Fruit fly (Drosophila melanogaster) whole organism, prepupa: Measurements from ENCODE around the gene CG9743.

ENCODE experiments used
- Blimp-1 ChIP-seq: fragments of 200-800 bp; sonication (Bioruptor generic); optimal IDR thresholded peaks from 3 replicates; lab custom pipeline; 2017; ENCODE audit warnings: missing biosample characterization, missing genetic modification characterization, mild to moderate bottlenecking, moderate library complexity, missing genetic modification reagents
- CG11294 ChIP-seq: fragments of 200-800 bp; sonication (Bioruptor generic); IDR thresholded peaks from 2 replicates; pipeline ENCODE4 v1.3.6; 2022; ENCODE audit warnings: missing biosample characterization, missing genetic modification characterization
- CG11762 ChIP-seq: fragments of 200-800 bp; sonication (Bioruptor generic); optimal IDR thresholded peaks from 3 replicates; lab custom pipeline; 2016; ENCODE audit warnings: missing biosample characterization, missing genetic modification characterization; ENCODE audit not compliant: insufficient read depth
- CG11902 ChIP-seq: fragments of 200-800 bp; sonication (Bioruptor generic); optimal IDR thresholded peaks from 3 replicates; lab custom pipeline; 2016; ENCODE audit warnings: missing biosample characterization, missing genetic modification characterization
- CG1621 ChIP-seq: fragments of 200-800 bp; sonication (Bioruptor generic); optimal IDR thresholded peaks from 3 replicates; lab custom pipeline; 2018; ENCODE audit warnings: missing biosample characterization, mild to moderate bottlenecking, missing genetic modification characterization
- CG16779 ChIP-seq: fragments of 200-800 bp; sonication (Bioruptor generic); optimal IDR thresholded peaks from 3 replicates; lab custom pipeline; 2017; ENCODE audit warnings: missing biosample characterization, mild to moderate bottlenecking, missing genetic modification characterization
- CG31627 ChIP-seq: fragments of 200-800 bp; sonication (Bioruptor generic); optimal IDR thresholded peaks from 3 replicates; lab custom pipeline; 2016; ENCODE audit warnings: missing biosample characterization, missing genetic modification characterization
- CG6163 ChIP-seq: fragments of 200-800 bp; sonication (Bioruptor generic); IDR thresholded peaks from 3 replicates; pipeline ENCODE4 v1.3.6; 2022; ENCODE audit warnings: missing biosample characterization, missing genetic modification characterization
- CG6276 ChIP-seq: fragments of 200-800 bp; sonication (Bioruptor generic); optimal IDR thresholded peaks from 2 replicates; lab custom pipeline; 2017; ENCODE audit warnings: missing biosample characterization, mild to moderate bottlenecking, missing genetic modification characterization
- CG6792 ChIP-seq: fragments of 200-800 bp; sonication (Bioruptor generic); optimal IDR thresholded peaks from 3 replicates; lab custom pipeline; 2016; ENCODE audit warnings: missing biosample characterization, missing genetic modification characterization
- CG6808 ChIP-seq: fragments of 200-800 bp; sonication (Bioruptor generic); optimal IDR thresholded peaks from 3 replicates; lab custom pipeline; 2017; ENCODE audit warnings: missing biosample characterization, missing genetic modification characterization, mild to moderate bottlenecking, moderate library complexity, missing genetic modification reagents
- CG6854 ChIP-seq: fragments of 200-800 bp; sonication (Bioruptor generic); optimal IDR thresholded peaks from 2 replicates; lab custom pipeline; 2017; ENCODE audit warnings: missing biosample characterization, mild to moderate bottlenecking, missing genetic modification characterization
- CG8119 ChIP-seq: fragments of 200-800 bp; sonication (Bioruptor generic); IDR thresholded peaks from 3 replicates; pipeline ENCODE4 v1.3.6; 2022; ENCODE audit warnings: missing biosample characterization, missing genetic modification characterization
- CG8319 ChIP-seq: fragments of 200-800 bp; sonication (Bioruptor generic); optimal IDR thresholded peaks from 3 replicates; lab custom pipeline; 2016; ENCODE audit warnings: missing biosample characterization, missing genetic modification characterization
- CG8632 ChIP-seq: fragments of 200-800 bp; sonication (Bioruptor generic); optimal IDR thresholded peaks from 3 replicates; lab custom pipeline; 2016; ENCODE audit warnings: missing biosample characterization, missing genetic modification characterization
- CG9139 ChIP-seq: fragments of 200-800 bp; sonication (Bioruptor generic); optimal IDR thresholded peaks from 3 replicates; lab custom pipeline; 2017; ENCODE audit warnings: missing biosample characterization, mild to moderate bottlenecking, missing genetic modification characterization
- Eip75B ChIP-seq: fragments of 200-800 bp; sonication (Bioruptor generic); optimal IDR thresholded peaks from 3 replicates; lab custom pipeline; 2016; ENCODE audit warnings: missing biosample characterization, missing genetic modification characterization
- Eip78C ChIP-seq: fragments of 200-800 bp; sonication (Bioruptor generic); peaks from one replicate; lab custom pipeline; 2016; ENCODE audit warnings: missing biosample characterization, missing genetic modification characterization
- Eip93F ChIP-seq: fragments of 200-800 bp; sonication (Bioruptor generic); optimal IDR thresholded peaks from 2 replicates; lab custom pipeline; 2016; ENCODE audit warnings: missing biosample characterization, mild to moderate bottlenecking, missing genetic modification characterization
- Ets21C ChIP-seq: fragments of 200-800 bp; sonication (Bioruptor generic); optimal IDR thresholded peaks from 3 replicates; lab custom pipeline; 2016; ENCODE audit warnings: missing biosample characterization, missing genetic modification characterization
- Ets96B ChIP-seq: fragments of 200-800 bp; optimal IDR thresholded peaks from 2 replicates; lab custom pipeline; 2019; ENCODE audit warnings: missing biosample characterization, mild to moderate bottlenecking, missing genetic modification characterization, moderate library complexity
- Hr38 ChIP-seq: sonication (Bioruptor generic); optimal IDR thresholded peaks from 2 replicates; lab custom pipeline; 2016; ENCODE audit warnings: missing biosample characterization, missing genetic modification characterization
- Hr39 ChIP-seq: fragments of 200-800 bp; sonication (Bioruptor generic); optimal IDR thresholded peaks from 2 replicates; lab custom pipeline; 2016; ENCODE audit warnings: missing biosample characterization, missing genetic modification characterization
- Hr4 ChIP-seq: fragments of 200-800 bp; sonication (Bioruptor generic); optimal IDR thresholded peaks from 3 replicates; lab custom pipeline; 2016; ENCODE audit warnings: missing biosample characterization, missing genetic modification characterization
- Lpt ChIP-seq: fragments of 200-800 bp; sonication (Bioruptor generic); optimal IDR thresholded peaks from 3 replicates; lab custom pipeline; 2016; ENCODE audit warnings: missing biosample characterization, missing genetic modification characterization
- Met ChIP-seq: fragments of 200-800 bp; sonication (Bioruptor generic); optimal IDR thresholded peaks from 3 replicates; lab custom pipeline; 2016; ENCODE audit warnings: missing biosample characterization, missing genetic modification characterization
- Smox ChIP-seq: fragments of 200-800 bp; sonication (Bioruptor generic); optimal IDR thresholded peaks from 3 replicates; lab custom pipeline; 2016; ENCODE audit warnings: missing biosample characterization, missing genetic modification characterization
- Sox102F ChIP-seq: fragments of 200-800 bp; sonication (Bioruptor generic); optimal IDR thresholded peaks from 2 replicates; lab custom pipeline; 2016; ENCODE audit warnings: missing biosample characterization, mild to moderate bottlenecking, missing genetic modification characterization
- Sox14 ChIP-seq: fragments of 200-800 bp; sonication (Bioruptor generic); optimal IDR thresholded peaks from 3 replicates; lab custom pipeline; 2016; ENCODE audit warnings: missing biosample characterization, missing genetic modification characterization
- achi ChIP-seq: fragments of 200-800 bp; sonication (Bioruptor generic); optimal IDR thresholded peaks from 3 replicates; lab custom pipeline; 2016; ENCODE audit warnings: missing biosample characterization, missing genetic modification characterization
- acj6 ChIP-seq: fragments of 200-800 bp; sonication (Bioruptor generic); optimal IDR thresholded peaks from 3 replicates; lab custom pipeline; 2016; ENCODE audit warnings: missing biosample characterization, missing genetic modification characterization
- dac ChIP-seq: fragments of 200-800 bp; sonication (Bioruptor generic); optimal IDR thresholded peaks from 2 replicates; lab custom pipeline; 2017; ENCODE audit warnings: missing biosample characterization, mild to moderate bottlenecking, missing genetic modification characterization
- dsx ChIP-seq: fragments of 200-800 bp; optimal IDR thresholded peaks from 3 replicates; lab custom pipeline; 2019; ENCODE audit warnings: missing biosample characterization, mild to moderate bottlenecking, missing genetic modification characterization, moderate library complexity; ENCODE audit not compliant: poor library complexity, severe bottlenecking
- fd59A ChIP-seq: fragments of 200-800 bp; sonication (Bioruptor generic); optimal IDR thresholded peaks from 2 replicates; lab custom pipeline; 2017; ENCODE audit warnings: missing biosample characterization, mild to moderate bottlenecking, missing genetic modification characterization, missing genetic modification reagents
- fd85E ChIP-seq: fragments of 200-800 bp; sonication (Bioruptor generic); optimal IDR thresholded peaks from 3 replicates; lab custom pipeline; 2016; ENCODE audit warnings: missing biosample characterization, missing genetic modification characterization
- fkh ChIP-seq: fragments of 200-800 bp; sonication (Bioruptor generic); optimal IDR thresholded peaks from 3 replicates; lab custom pipeline; 2017; ENCODE audit warnings: missing biosample characterization, mild to moderate bottlenecking, missing genetic modification characterization, moderate library complexity
- lz ChIP-seq: fragments of 200-800 bp; sonication (Bioruptor generic); optimal IDR thresholded peaks from 3 replicates; lab custom pipeline; 2016; ENCODE audit warnings: missing biosample characterization, missing genetic modification characterization
- net ChIP-seq: fragments of 200-800 bp; sonication (Bioruptor generic); optimal IDR thresholded peaks from 3 replicates; lab custom pipeline; 2016; ENCODE audit warnings: missing biosample characterization, missing genetic modification characterization
- pdm3 ChIP-seq: fragments of 200-800 bp; sonication (Bioruptor generic); optimal IDR thresholded peaks from 3 replicates; lab custom pipeline; 2016; ENCODE audit warnings: missing biosample characterization, missing genetic modification characterization
- salr ChIP-seq, 2 experiments: fragments of 200-800 bp; sonication (Bioruptor generic); optimal IDR thresholded peaks; 3 replicates each; lab custom pipeline; 2016 to 2018; ENCODE audit warnings: missing biosample characterization in 2 of 2, missing genetic modification characterization in 2 of 2, mild to moderate bottlenecking in 1 of 2
- spab ChIP-seq: fragments of 200-800 bp; sonication (Bioruptor generic); optimal IDR thresholded peaks from 2 replicates; lab custom pipeline; 2017; ENCODE audit warnings: missing biosample characterization, mild to moderate bottlenecking, missing genetic modification characterization, missing genetic modification reagents
- svp ChIP-seq: fragments of 200-800 bp; sonication (Bioruptor generic); peaks from one replicate; lab custom pipeline; 2016; ENCODE audit warnings: missing biosample characterization, missing genetic modification characterization
- topi ChIP-seq: fragments of 200-800 bp; sonication (Bioruptor generic); optimal IDR thresholded peaks from 3 replicates; lab custom pipeline; 2016; ENCODE audit warnings: missing biosample characterization, missing genetic modification characterization
- vri ChIP-seq: fragments of 200-800 bp; sonication (Bioruptor generic); optimal IDR thresholded peaks from 3 replicates; lab custom pipeline; 2016; ENCODE audit warnings: missing biosample characterization, mild to moderate bottlenecking, missing genetic modification characterization

Gene CG9743

dm6 chr3R:30191462-30191874 lies 11.3 kb downstream of the CG9743 start (continued):
- TF ChIP-seq CG8119, result peak; percentile 34; the same call in 1 of the 3 replicates
- TF ChIP-seq Blimp-1, result no peak
- peak; percentile 72 for TF ChIP-seq Smox (GFP tag; lab: Kevin White, UChicago)
- TF ChIP-seq Ets21C (GFP tag; lab: Kevin White, UChicago), result peak; percentile 63
- TF ChIP-seq salr (GFP tag; optimal IDR thresholded peaks at IDR 0.05; lab: Kevin White, UChicago), result peak in 1 of 2 experiments; percentile 52
- no peak for TF ChIP-seq Hr38 (GFP tag; lab: Kevin White, UChicago)
- no peak for TF ChIP-seq dac (GFP tag; lab: Kevin White, UChicago)
- TF ChIP-seq CG8632, result peak; percentile 62
- TF ChIP-seq fd59A, result peak; percentile 44
- TF ChIP-seq Hr39 (GFP tag; lab: Kevin White, UChicago), result peak; percentile 81
- TF ChIP-seq Eip93F (GFP tag; lab: Kevin White, UChicago), result no peak
- TF ChIP-seq Eip78C (GFP tag; lab: Kevin White, UChicago), result peak; percentile 94
- TF ChIP-seq Ets96B (tag; lab: Kevin White, UChicago), result no peak
- peak; percentile 84 for TF ChIP-seq CG31627 (GFP tag; lab: Kevin White, UChicago)
- peak; percentile 30 for TF ChIP-seq achi (GFP tag; lab: Kevin White, UChicago)
- TF ChIP-seq CG9139 (GFP tag; lab: Kevin White, UChicago), result no peak
- no peak for TF ChIP-seq fkh (GFP tag; lab: Kevin White, UChicago)
- TF ChIP-seq fd85E, result no peak
- TF ChIP-seq topi, result peak; percentile 87
- TF ChIP-seq Lpt, result no peak
- peak; percentile 95 for TF ChIP-seq svp (GFP tag; lab: Kevin White, UChicago)
- peak; percentile 71 for TF ChIP-seq net (GFP tag; lab: Kevin White, UChicago)

dm6 chr3R:30191047-30191446 lies 11.8 kb downstream of the CG9743 start, which contains the start of gene CG9747:
Gene CG9747 (minus strand): TSS chr3R:30191252.
- TF ChIP-seq CG8632 (no peak), Ets96B (tag; lab: Kevin White, UChicago) (no peak), Hr39 (GFP tag; lab: Kevin White, UChicago) (no peak), fkh (GFP tag; lab: Kevin White, UChicago) (peak; percentile 18), CG8119 (no peak), lz (GFP tag; lab: Kevin White, UChicago) (no peak), Eip75B (no peak), CG6854 (GFP tag; lab: Kevin White, UChicago) (peak; percentile 35), Eip78C (GFP tag; lab: Kevin White, UChicago) (no peak), acj6 (GFP tag; lab: Kevin White, UChicago) (no peak), svp (GFP tag; lab: Kevin White, UChicago) (no peak), CG11902 (GFP tag; lab: Kevin White, UChicago) (no peak), CG6163 (GFP tag; lab: Robert Waterston, UW) (no peak), CG6276 (GFP tag; lab: Kevin White, UChicago) (no peak), pdm3 (no peak)

- TF ChIP-seq CG6808 (GFP tag; lab: Kevin White, UChicago), result peak; percentile 58
- no peak for TF ChIP-seq CG16779
- TF ChIP-seq dac (GFP tag; lab: Kevin White, UChicago), result no peak
- peak; percentile 49 for TF ChIP-seq spab (GFP tag; lab: Kevin White, UChicago)
- peak; percentile 19 for TF ChIP-seq Eip93F (GFP tag; lab: Kevin White, UChicago)
- peak; percentile 70 for TF ChIP-seq CG8632
- TF ChIP-seq Hr39 (GFP tag; lab: Kevin White, UChicago), result peak; percentile 74
- TF ChIP-seq fkh (GFP tag; lab: Kevin White, UChicago), result no peak
- no peak for TF ChIP-seq CG6276 (GFP tag; lab: Kevin White, UChicago)
- peak; percentile 80 for TF ChIP-seq CG6163 (GFP tag; lab: Robert Waterston, UW)
- peak; percentile 77 for TF ChIP-seq CG6792 (GFP tag; lab: Kevin White, UChicago)
- peak; percentile 52 for TF ChIP-seq Sox102F (GFP tag; lab: Kevin White, UChicago)
- peak; percentile 24 for TF ChIP-seq CG11762
- peak; percentile 45 for TF ChIP-seq dsx (GFP tag; lab: Kevin White, UChicago)
- peak; percentile 63 for TF ChIP-seq CG11902 (GFP tag; lab: Kevin White, UChicago)
- peak; percentile 57 for TF ChIP-seq Ets21C (GFP tag; lab: Kevin White, UChicago)
- peak; percentile 91 for TF ChIP-seq Eip78C (GFP tag; lab: Kevin White, UChicago)
- peak; percentile 53 for TF ChIP-seq CG8319
- TF ChIP-seq vri (GFP tag; lab: Kevin White, UChicago), result peak; percentile 58
- TF ChIP-seq net (GFP tag; lab: Kevin White, UChicago), result peak; percentile 23
- TF ChIP-seq Lpt, result no peak
- TF ChIP-seq CG11294 (GFP tag; lab: Robert Waterston, UW), result 0 out of 2 replicates have a peak, but pooled peaks have one; percentile 37
- peak; percentile 71 for TF ChIP-seq pdm3
- TF ChIP-seq acj6 (GFP tag; lab: Kevin White, UChicago), result peak; percentile 73
- peak; percentile 73 for TF ChIP-seq Smox (GFP tag; lab: Kevin White, UChicago)
- TF ChIP-seq topi, result peak; percentile 69
- peak; percentile 69 for TF ChIP-seq Met (GFP tag; lab: Kevin White, UChicago)
- peak; percentile 76 for TF ChIP-seq CG31627 (GFP tag; lab: Kevin White, UChicago)
- TF ChIP-seq salr (GFP tag; optimal IDR thresholded peaks at IDR 0.05; lab: Kevin White, UChicago), result peak in 1 of 2 experiments; percentile 33
- peak; percentile 53 for TF ChIP-seq CG1621 (tag; lab: Kevin White, UChicago)
- TF ChIP-seq Hr38 (GFP tag; lab: Kevin White, UChicago), result no peak
- TF ChIP-seq Hr4 (GFP tag; lab: Kevin White, UChicago), result peak; percentile 44
- peak; percentile 52 for TF ChIP-seq Sox14 (GFP tag; lab: Kevin White, UChicago)
Measured at dm6 chr3R:30189836-30190235, 13.0 kb downstream of the CG9743 start.
